Fruit fly (Drosophila melanogaster) whole organism, prepupa: Measurements from ENCODE around the gene Hr39.

Source experiments
- Blimp-1 ChIP-seq: fragments of 200-800 bp; sonication (Bioruptor generic); optimal IDR thresholded peaks from 3 replicates; lab custom pipeline; 2017; ENCODE audit warnings: missing biosample characterization, missing genetic modification characterization, mild to moderate bottlenecking, moderate library complexity, missing genetic modification reagents
- CG10631 ChIP-seq: fragments of 200-800 bp; sonication (Bioruptor generic); optimal IDR thresholded peaks from 2 replicates; lab custom pipeline; 2016; ENCODE audit warnings: missing biosample characterization, missing genetic modification characterization
- CG10669 ChIP-seq: fragments of 200-800 bp; sonication (Bioruptor generic); optimal IDR thresholded peaks from 3 replicates; lab custom pipeline; 2018; ENCODE audit warnings: missing biosample characterization, mild to moderate bottlenecking, missing genetic modification characterization, moderate library complexity
- CG11294 ChIP-seq: fragments of 200-800 bp; sonication (Bioruptor generic); IDR thresholded peaks from 2 replicates; pipeline ENCODE4 v1.3.6; 2022; ENCODE audit warnings: missing biosample characterization, missing genetic modification characterization
- CG11762 ChIP-seq: fragments of 200-800 bp; sonication (Bioruptor generic); optimal IDR thresholded peaks from 3 replicates; lab custom pipeline; 2016; ENCODE audit warnings: missing biosample characterization, missing genetic modification characterization; ENCODE audit not compliant: insufficient read depth
- CG1621 ChIP-seq: fragments of 200-800 bp; sonication (Bioruptor generic); optimal IDR thresholded peaks from 3 replicates; lab custom pipeline; 2018; ENCODE audit warnings: missing biosample characterization, mild to moderate bottlenecking, missing genetic modification characterization
- CG16779 ChIP-seq: fragments of 200-800 bp; sonication (Bioruptor generic); optimal IDR thresholded peaks from 3 replicates; lab custom pipeline; 2017; ENCODE audit warnings: missing biosample characterization, mild to moderate bottlenecking, missing genetic modification characterization
- CG3032 ChIP-seq: fragments of 200-800 bp; optimal IDR thresholded peaks from 2 replicates; lab custom pipeline; 2019; ENCODE audit warnings: missing biosample characterization, mild to moderate bottlenecking, missing genetic modification characterization, moderate library complexity
- CG31627 ChIP-seq: fragments of 200-800 bp; sonication (Bioruptor generic); optimal IDR thresholded peaks from 3 replicates; lab custom pipeline; 2016; ENCODE audit warnings: missing biosample characterization, missing genetic modification characterization
- CG32006 ChIP-seq: fragments of 200-800 bp; sonication (Bioruptor generic); optimal IDR thresholded peaks from 3 replicates; lab custom pipeline; 2017; ENCODE audit warnings: missing biosample characterization, mild to moderate bottlenecking, missing genetic modification characterization
- CG34406 ChIP-seq: fragments of 200-800 bp; sonication (Bioruptor generic); optimal IDR thresholded peaks from 3 replicates; lab custom pipeline; 2016; ENCODE audit warnings: missing biosample characterization, missing genetic modification characterization
- CG6163 ChIP-seq: fragments of 200-800 bp; sonication (Bioruptor generic); IDR thresholded peaks from 3 replicates; pipeline ENCODE4 v1.3.6; 2022; ENCODE audit warnings: missing biosample characterization, missing genetic modification characterization
- CG6792 ChIP-seq: fragments of 200-800 bp; sonication (Bioruptor generic); optimal IDR thresholded peaks from 3 replicates; lab custom pipeline; 2016; ENCODE audit warnings: missing biosample characterization, missing genetic modification characterization
- CG6808 ChIP-seq: fragments of 200-800 bp; sonication (Bioruptor generic); optimal IDR thresholded peaks from 3 replicates; lab custom pipeline; 2017; ENCODE audit warnings: missing biosample characterization, missing genetic modification characterization, mild to moderate bottlenecking, moderate library complexity, missing genetic modification reagents
- CG7368 ChIP-seq: fragments of 200-800 bp; sonication (Bioruptor generic); optimal IDR thresholded peaks from 3 replicates; lab custom pipeline; 2016; ENCODE audit warnings: missing biosample characterization, missing genetic modification characterization
- CG8119 ChIP-seq: fragments of 200-800 bp; sonication (Bioruptor generic); IDR thresholded peaks from 3 replicates; pipeline ENCODE4 v1.3.6; 2022; ENCODE audit warnings: missing biosample characterization, missing genetic modification characterization
- CG8319 ChIP-seq: fragments of 200-800 bp; sonication (Bioruptor generic); optimal IDR thresholded peaks from 3 replicates; lab custom pipeline; 2016; ENCODE audit warnings: missing biosample characterization, missing genetic modification characterization
- Eip78C ChIP-seq: fragments of 200-800 bp; sonication (Bioruptor generic); peaks from one replicate; lab custom pipeline; 2016; ENCODE audit warnings: missing biosample characterization, missing genetic modification characterization
- Eip93F ChIP-seq: fragments of 200-800 bp; sonication (Bioruptor generic); optimal IDR thresholded peaks from 2 replicates; lab custom pipeline; 2016; ENCODE audit warnings: missing biosample characterization, mild to moderate bottlenecking, missing genetic modification characterization
- Gug ChIP-seq: fragments of 200-800 bp; sonication (Bioruptor generic); IDR thresholded peaks from 2 replicates; pipeline ENCODE4 v1.3.6; 2022; ENCODE audit warnings: missing biosample characterization, missing genetic modification characterization
- Hr38 ChIP-seq: sonication (Bioruptor generic); optimal IDR thresholded peaks from 2 replicates; lab custom pipeline; 2016; ENCODE audit warnings: missing biosample characterization, missing genetic modification characterization
- Hr39 ChIP-seq: fragments of 200-800 bp; sonication (Bioruptor generic); optimal IDR thresholded peaks from 2 replicates; lab custom pipeline; 2016; ENCODE audit warnings: missing biosample characterization, missing genetic modification characterization
- Hr4 ChIP-seq: fragments of 200-800 bp; sonication (Bioruptor generic); optimal IDR thresholded peaks from 3 replicates; lab custom pipeline; 2016; ENCODE audit warnings: missing biosample characterization, missing genetic modification characterization
- Met ChIP-seq: fragments of 200-800 bp; sonication (Bioruptor generic); optimal IDR thresholded peaks from 3 replicates; lab custom pipeline; 2016; ENCODE audit warnings: missing biosample characterization, missing genetic modification characterization
- OdsH ChIP-seq: fragments of 200-800 bp; sonication (Bioruptor generic); optimal IDR thresholded peaks from 3 replicates; lab custom pipeline; 2016; ENCODE audit warnings: missing biosample characterization, missing genetic modification characterization
- Smox ChIP-seq: fragments of 200-800 bp; sonication (Bioruptor generic); optimal IDR thresholded peaks from 3 replicates; lab custom pipeline; 2016; ENCODE audit warnings: missing biosample characterization, missing genetic modification characterization
- acj6 ChIP-seq: fragments of 200-800 bp; sonication (Bioruptor generic); optimal IDR thresholded peaks from 3 replicates; lab custom pipeline; 2016; ENCODE audit warnings: missing biosample characterization, missing genetic modification characterization
- dac ChIP-seq: fragments of 200-800 bp; sonication (Bioruptor generic); optimal IDR thresholded peaks from 2 replicates; lab custom pipeline; 2017; ENCODE audit warnings: missing biosample characterization, mild to moderate bottlenecking, missing genetic modification characterization
- eg ChIP-seq: fragments of 200-800 bp; sonication (Bioruptor generic); IDR thresholded peaks from 3 replicates; pipeline ENCODE4 v1.3.6; 2022; ENCODE audit warnings: missing biosample characterization, missing genetic modification characterization
- fd59A ChIP-seq: fragments of 200-800 bp; sonication (Bioruptor generic); optimal IDR thresholded peaks from 2 replicates; lab custom pipeline; 2017; ENCODE audit warnings: missing biosample characterization, mild to moderate bottlenecking, missing genetic modification characterization, missing genetic modification reagents
- fd85E ChIP-seq: fragments of 200-800 bp; sonication (Bioruptor generic); optimal IDR thresholded peaks from 3 replicates; lab custom pipeline; 2016; ENCODE audit warnings: missing biosample characterization, missing genetic modification characterization
- lz ChIP-seq: fragments of 200-800 bp; sonication (Bioruptor generic); optimal IDR thresholded peaks from 3 replicates; lab custom pipeline; 2016; ENCODE audit warnings: missing biosample characterization, missing genetic modification characterization
- net ChIP-seq: fragments of 200-800 bp; sonication (Bioruptor generic); optimal IDR thresholded peaks from 3 replicates; lab custom pipeline; 2016; ENCODE audit warnings: missing biosample characterization, missing genetic modification characterization
- salr ChIP-seq, 2 experiments: fragments of 200-800 bp; sonication (Bioruptor generic); optimal IDR thresholded peaks; 3 replicates each; lab custom pipeline; 2016 to 2018; ENCODE audit warnings: missing biosample characterization in 2 of 2, missing genetic modification characterization in 2 of 2, mild to moderate bottlenecking in 1 of 2
- spab ChIP-seq: fragments of 200-800 bp; sonication (Bioruptor generic); optimal IDR thresholded peaks from 2 replicates; lab custom pipeline; 2017; ENCODE audit warnings: missing biosample characterization, mild to moderate bottlenecking, missing genetic modification characterization, missing genetic modification reagents
- ss ChIP-seq, 2 experiments: fragments of 200-800 bp; sonication (Bioruptor generic); optimal IDR thresholded peaks; 2 replicates in 1 of 2; 3 replicates in 1 of 2; lab custom pipeline; 2017 to 2018; ENCODE audit warnings: mild to moderate bottlenecking in 2 of 2, missing biosample characterization in 2 of 2, missing genetic modification characterization in 2 of 2, moderate library complexity in 1 of 2
- vri ChIP-seq: fragments of 200-800 bp; sonication (Bioruptor generic); optimal IDR thresholded peaks from 3 replicates; lab custom pipeline; 2016; ENCODE audit warnings: missing biosample characterization, mild to moderate bottlenecking, missing genetic modification characterization

Hr39 gene

dm6 chr2L:21263470-21264146, 26.6 kb downstream of the Hr39 start (continued):
- TF ChIP-seq CG6792 (GFP tag; lab: Kevin White, UChicago) = peak; percentile 40
- TF ChIP-seq fd85E (GFP tag; lab: Kevin White, UChicago) = no peak
- no peak for TF ChIP-seq CG6163 (GFP tag; lab: Robert Waterston, UW)
- no peak for TF ChIP-seq dac (GFP tag; lab: Kevin White, UChicago)
- no peak for TF ChIP-seq fd59A (GFP tag; lab: Kevin White, UChicago)
- peak; percentile 21 for TF ChIP-seq CG31627 (GFP tag; lab: Kevin White, UChicago)
- peak; percentile 20 for TF ChIP-seq Smox (GFP tag; lab: Kevin White, UChicago)
- no peak for TF ChIP-seq CG16779 (tag; lab: Kevin White, UChicago)
- no peak for TF ChIP-seq Gug
- no peak for TF ChIP-seq Hr4
- TF ChIP-seq CG6808 (GFP tag; lab: Kevin White, UChicago) = no peak
- peak; percentile 28 for TF ChIP-seq vri (GFP tag; lab: Kevin White, UChicago)
- TF ChIP-seq CG8119 (GFP tag; lab: Robert Waterston, UW) = no peak; the same call in 2 of the 3 replicates
- TF ChIP-seq CG1621 (tag; lab: Kevin White, UChicago) = no peak
- TF ChIP-seq Eip78C (GFP tag; lab: Kevin White, UChicago) = peak; percentile 78
- TF ChIP-seq spab (GFP tag; lab: Kevin White, UChicago) = no peak
- no peak for TF ChIP-seq Eip93F
- TF ChIP-seq Met (GFP tag; lab: Kevin White, UChicago) = peak; percentile 16
- no peak for TF ChIP-seq CG7368 (GFP tag; lab: Kevin White, UChicago)
- TF ChIP-seq net = no peak
- TF ChIP-seq, all 60 proteins: peak for 24

dm6 chr2L:21266277-21266676, 29.2 kb downstream of the Hr39 start:
- TF ChIP-seq CG6792 (GFP tag; lab: Kevin White, UChicago) (no peak), CG8319 (GFP tag; lab: Kevin White, UChicago) (no peak), CG11294 (GFP tag; lab: Robert Waterston, UW) (no peak), CG3032 (no peak), CG32006 (no peak), CG10631 (GFP tag; lab: Kevin White, UChicago) (no peak), acj6 (no peak), eg (GFP tag; lab: Robert Waterston, UW) (no peak), Eip78C (GFP tag; lab: Kevin White, UChicago) (no peak), CG7368 (GFP tag; lab: Kevin White, UChicago) (no peak), Hr39 (no peak)

DNA sequence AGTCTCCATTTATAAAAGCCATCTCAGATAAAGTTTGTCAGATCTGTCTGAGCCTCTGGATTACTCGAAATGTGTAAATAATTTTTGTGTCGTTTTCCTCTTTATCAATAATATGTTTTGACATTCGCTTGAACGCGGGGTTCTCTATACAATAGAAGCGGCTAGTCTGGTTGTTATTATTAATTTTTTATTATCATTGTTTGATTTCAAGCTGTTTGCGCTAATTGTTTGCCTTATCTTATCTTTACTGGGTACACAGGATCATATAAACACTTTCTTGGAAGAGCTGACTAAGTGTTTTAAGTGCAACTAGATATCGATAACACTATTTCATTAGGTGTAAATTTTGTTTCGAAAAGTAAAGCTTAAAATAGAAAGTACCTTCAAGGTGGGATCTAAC, 31.1 kb downstream of the Hr39 start:
- TF ChIP-seq CG34406 = no peak
- no peak for TF ChIP-seq CG6163 (GFP tag; lab: Robert Waterston, UW)
- no peak for TF ChIP-seq salr (GFP tag; optimal IDR thresholded peaks at IDR 0.05; lab: Kevin White, UChicago)
- TF ChIP-seq ss (GFP tag; optimal IDR thresholded peaks at IDR 0.05; lab: Kevin White, UChicago) = no peak
- no peak for TF ChIP-seq OdsH (GFP tag; lab: Kevin White, UChicago)
- no peak for TF ChIP-seq fd59A (GFP tag; lab: Kevin White, UChicago)
- no peak for TF ChIP-seq Blimp-1 (GFP tag; lab: Kevin White, UChicago)
- TF ChIP-seq CG3032 = no peak
- TF ChIP-seq Gug = no peak
- TF ChIP-seq spab (GFP tag; lab: Kevin White, UChicago) = no peak
- TF ChIP-seq CG11762 (GFP tag; lab: Kevin White, UChicago) = no peak
- TF ChIP-seq Met (GFP tag; lab: Kevin White, UChicago) = no peak
- TF ChIP-seq lz (GFP tag; lab: Kevin White, UChicago) = no peak
- TF ChIP-seq Hr38 = no peak
- no peak for TF ChIP-seq CG10669
